Fruit fly (Drosophila melanogaster) whole organism, prepupa: Measurements from ENCODE around the gene RpS5b.

Source experiments
- CG1621 ChIP-seq: fragments of 200-800 bp; sonication (Bioruptor generic); optimal IDR thresholded peaks from 3 replicates; lab custom pipeline; 2018; ENCODE audit warnings: missing biosample characterization, mild to moderate bottlenecking, missing genetic modification characterization
- CG32006 ChIP-seq: fragments of 200-800 bp; sonication (Bioruptor generic); optimal IDR thresholded peaks from 3 replicates; lab custom pipeline; 2017; ENCODE audit warnings: missing biosample characterization, mild to moderate bottlenecking, missing genetic modification characterization
- CG6276 ChIP-seq: fragments of 200-800 bp; sonication (Bioruptor generic); optimal IDR thresholded peaks from 2 replicates; lab custom pipeline; 2017; ENCODE audit warnings: missing biosample characterization, mild to moderate bottlenecking, missing genetic modification characterization
- Sox102F ChIP-seq: fragments of 200-800 bp; sonication (Bioruptor generic); optimal IDR thresholded peaks from 2 replicates; lab custom pipeline; 2016; ENCODE audit warnings: missing biosample characterization, mild to moderate bottlenecking, missing genetic modification characterization

dm6 chr3R:14901408-14902352 is at the start of gene RpS5b:
- no peak for TF ChIP-seq CG6276 (GFP tag; lab: Kevin White, UChicago)
- TF ChIP-seq CG32006 = no peak
- no peak for TF ChIP-seq Sox102F (GFP tag; lab: Kevin White, UChicago)
- no peak for TF ChIP-seq CG1621 (tag; lab: Kevin White, UChicago)
